Worm (Caenorhabditis elegans): ENCODE measurements around the gene rps-1.

ce11 chrIII:4525998-4526397 is 50.3 kb downstream of the rps-1 start:
- TF ChIP-seq unc-120 (tag; optimal IDR thresholded peaks at IDR 0.05; ENCODE audit: poor library complexity, severe bottlenecking), result no peak
- no peak for TF ChIP-seq nhr-76 (tag; optimal IDR thresholded peaks at IDR 0.05)
- TF ChIP-seq M03D4.4 (tag; optimal IDR thresholded peaks at IDR 0.05), result no peak
- no peak for TF ChIP-seq mep-1 (tag; optimal IDR thresholded peaks at IDR 0.05)
- no peak for TF ChIP-seq elt-3 (tag; optimal IDR thresholded peaks at IDR 0.05)
- no peak for TF ChIP-seq ztf-11 (tag; optimal IDR thresholded peaks at IDR 0.05)
- TF ChIP-seq unc-62 (GFP tag; optimal IDR thresholded peaks at IDR 0.05), result no peak
- no peak for TF ChIP-seq ces-1 (GFP tag; optimal IDR thresholded peaks at IDR 0.05)
- no peak for TF ChIP-seq lsy-2 (tag; optimal IDR thresholded peaks at IDR 0.05)
- TF ChIP-seq blmp-1 (tag; optimal IDR thresholded peaks at IDR 0.05), result no peak
- TF ChIP-seq unc-39 (tag; optimal IDR thresholded peaks at IDR 0.05), result no peak
